Worm (Caenorhabditis elegans): ENCODE measurements around the gene Y53C12B.1.

Gene Y53C12B.1

ce11 chrII:9742784-9743183, 3.1 kb downstream of the Y53C12B.1 start, which contains the start of gene pno-1:
Gene pno-1, minus strand, starts transcription at chrII:9742884.
- TF ChIP-seq C38D4.7 (GFP tag; optimal IDR thresholded peaks at IDR 0.05) (no peak), ama-1 (optimal IDR thresholded peaks at IDR 0.05) (no peak), ceh-6 (GFP tag; optimal IDR thresholded peaks at IDR 0.05) (no peak), hlh-6 (tag; optimal IDR thresholded peaks at IDR 0.05) (no peak), tbx-2 (tag; optimal IDR thresholded peaks at IDR 0.05) (no peak), ceh-24 (tag; optimal IDR thresholded peaks at IDR 0.05) (no peak), ceh-2 (tag; optimal IDR thresholded peaks at IDR 0.05) (no peak), mec-3 (tag; optimal IDR thresholded peaks at IDR 0.05; ENCODE audit: borderline replicate concordance) (no peak), ceh-19 (GFP tag; optimal IDR thresholded peaks at IDR 0.05) (no peak), syd-9 (tag; optimal IDR thresholded peaks at IDR 0.05) (no peak), pqm-1 (tag; optimal IDR thresholded peaks at IDR 0.05) (no peak), fkh-10 (GFP tag; optimal IDR thresholded peaks at IDR 0.05) (no peak), unc-55 (GFP tag; optimal IDR thresholded peaks at IDR 0.05) (no peak), pat-9 (tag; optimal IDR thresholded peaks at IDR 0.05) (no peak), hlh-15 (tag; optimal IDR thresholded peaks at IDR 0.05) (no peak), unc-3 (GFP tag; conservative IDR thresholded peaks at IDR 0.05) (no peak), unc-3 (tag; optimal IDR thresholded peaks at IDR 0.05) (no peak), ahr-1 (tag; optimal IDR thresholded peaks at IDR 0.05) (no peak), npax-4 (tag; optimal IDR thresholded peaks at IDR 0.05) (no peak), pax-1 (tag; optimal IDR thresholded peaks at IDR 0.05) (no peak), elt-2 (tag; optimal IDR thresholded peaks at IDR 0.05) (no peak)

ce11 chrII:9741400-9741799, 4.5 kb downstream of the Y53C12B.1 start:
- TF ChIP-seq ceh-30 (tag; optimal IDR thresholded peaks at IDR 0.05) (no peak), hlh-15 (tag; optimal IDR thresholded peaks at IDR 0.05) (no peak), unc-3 (GFP tag; conservative IDR thresholded peaks at IDR 0.05) (no peak), unc-3 (tag; optimal IDR thresholded peaks at IDR 0.05) (no peak), ceh-9 (tag; optimal IDR thresholded peaks at IDR 0.05) (no peak), unc-86 (tag; optimal IDR thresholded peaks at IDR 0.05) (no peak), C08G9.2 (tag; optimal IDR thresholded peaks at IDR 0.05) (no peak), ceh-22 (tag; optimal IDR thresholded peaks at IDR 0.05) (no peak), T23F11.4 (GFP tag; optimal IDR thresholded peaks at IDR 0.05) (no peak), hlh-8 (tag; optimal IDR thresholded peaks at IDR 0.05) (no peak), che-1 (tag; optimal IDR thresholded peaks at IDR 0.05) (no peak), pha-2 (tag; optimal IDR thresholded peaks at IDR 0.05) (no peak), unc-42 (tag; optimal IDR thresholded peaks at IDR 0.05) (no peak), elt-4 (tag; optimal IDR thresholded peaks at IDR 0.05) (no peak), ceh-19 (GFP tag; optimal IDR thresholded peaks at IDR 0.05) (no peak), Y22D7AL.16 (tag; optimal IDR thresholded peaks at IDR 0.05) (no peak), npax-4 (tag; optimal IDR thresholded peaks at IDR 0.05) (no peak), fkh-10 (GFP tag; optimal IDR thresholded peaks at IDR 0.05) (no peak), lin-11 (tag; optimal IDR thresholded peaks at IDR 0.05) (no peak), dve-1 (tag; optimal IDR thresholded peaks at IDR 0.05) (no peak)

DNA sequence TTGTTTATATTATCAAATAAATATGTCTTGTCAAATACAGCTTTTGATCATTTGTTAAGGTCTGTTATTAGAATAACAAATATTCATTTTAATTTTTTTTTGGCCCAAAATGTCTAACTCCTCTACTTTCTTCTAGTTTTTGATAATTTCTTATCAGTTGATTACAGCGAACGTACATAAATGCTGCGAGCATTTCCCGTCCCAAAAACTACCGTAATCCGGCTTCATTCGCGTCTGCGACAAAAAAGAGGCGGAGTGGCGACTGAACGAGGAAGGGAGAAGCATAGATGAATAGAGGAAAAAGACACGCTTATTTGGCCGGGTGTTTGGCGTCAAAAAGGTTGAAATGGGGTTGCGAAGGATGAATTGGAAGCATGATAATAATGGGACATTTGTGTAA, 5.3 kb downstream of the Y53C12B.1 start:
- no peak for TF ChIP-seq ama-1 (optimal IDR thresholded peaks at IDR 0.05)
- TF ChIP-seq fkh-10 (GFP tag; optimal IDR thresholded peaks at IDR 0.05) = no peak
- TF ChIP-seq elt-2 (tag; optimal IDR thresholded peaks at IDR 0.05) = peak; percentile 22
- TF ChIP-seq zip-5 (tag; optimal IDR thresholded peaks at IDR 0.05) = no peak
- no peak for TF ChIP-seq C08G9.2 (tag; optimal IDR thresholded peaks at IDR 0.05)
- TF ChIP-seq hlh-15 (tag; optimal IDR thresholded peaks at IDR 0.05) = no peak
- TF ChIP-seq hlh-6 (tag; optimal IDR thresholded peaks at IDR 0.05) = no peak
- TF ChIP-seq sox-4 (tag; optimal IDR thresholded peaks at IDR 0.05) = no peak
- peak; percentile 28 for TF ChIP-seq madf-2 (tag; optimal IDR thresholded peaks at IDR 0.05)
- no peak for TF ChIP-seq gmeb-2 (tag; optimal IDR thresholded peaks at IDR 0.05)
- TF ChIP-seq ahr-1 (tag; optimal IDR thresholded peaks at IDR 0.05) = no peak
- TF ChIP-seq C38D4.7 (GFP tag; optimal IDR thresholded peaks at IDR 0.05) = no peak
- no peak for TF ChIP-seq K02D7.2 (tag; optimal IDR thresholded peaks at IDR 0.05)

All from whole organism, late embryonic.